Worm (Caenorhabditis elegans): ENCODE results near the gene C13A2.6.
A peak's percentile ranks its signal among the peaks of the same experiment; 100 is the strongest.

C13A2.6 gene

DNA sequence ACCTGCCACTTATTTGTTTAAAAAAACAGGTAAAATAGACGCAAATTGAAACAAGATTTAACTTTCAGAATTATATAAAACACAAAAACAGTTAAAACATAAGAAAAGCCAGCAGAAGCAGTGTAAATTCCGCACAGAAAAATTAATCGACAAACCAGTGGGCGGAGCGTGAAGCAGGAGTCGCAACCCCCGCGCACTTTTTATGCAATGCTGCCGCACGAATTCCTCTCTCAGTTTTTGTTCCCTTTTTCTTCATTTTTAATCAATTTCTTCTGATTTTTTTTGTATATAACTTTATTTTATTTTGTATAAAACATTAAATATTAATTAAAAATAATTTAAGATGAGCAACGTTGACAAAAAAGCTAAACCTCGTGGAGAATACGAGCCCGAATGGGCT is 38.7 kb upstream of the C13A2.6 start, which contains the start of the genes gei-6 and krr-1 (continued):
- TF ChIP-seq B0019.2 (GFP tag; conservative IDR thresholded peaks at IDR 0.05) = no peak
- peak; percentile 25 for TF ChIP-seq tbp1 (GFP tag; optimal IDR thresholded peaks at IDR 0.05)
- peak; percentile 60 for TF ChIP-seq attf-5 (GFP tag; optimal IDR thresholded peaks at IDR 0.05)
- no peak for TF ChIP-seq zim-3 (tag; optimal IDR thresholded peaks at IDR 0.05)
- no peak for TF ChIP-seq rec-8 (tag; optimal IDR thresholded peaks at IDR 0.05)
- TF ChIP-seq ekl-4 (GFP tag; IDR thresholded peaks at IDR 0.05) = 0 out of 2 replicates have a peak, but pooled peaks have one; percentile 36
- no peak for TF ChIP-seq B0035.1 (tag; optimal IDR thresholded peaks at IDR 0.05)
- TF ChIP-seq C17E4.6 (GFP tag; IDR thresholded peaks at IDR 0.05) = no peak
- no peak for TF ChIP-seq bed-2 (GFP tag; IDR thresholded peaks at IDR 0.05)
- TF ChIP-seq B0261.1 (tag; optimal IDR thresholded peaks at IDR 0.05) = no peak
- TF ChIP-seq madf-8 (GFP tag; conservative IDR thresholded peaks at IDR 0.05) = no peak
- TF ChIP-seq F22D6.2 (tag; optimal IDR thresholded peaks at IDR 0.05) = no peak
- peak; percentile 8 for TF ChIP-seq F49E8.2 (tag; optimal IDR thresholded peaks at IDR 0.05; ENCODE audit: insufficient read depth)
- no peak for TF ChIP-seq hlh-26 (GFP tag; conservative IDR thresholded peaks at IDR 0.05)
- peak; percentile 55; the same call in 1 of the 2 replicates for TF ChIP-seq madf-6 (GFP tag; IDR thresholded peaks at IDR 0.05)
- no peak for TF ChIP-seq cebp-1 (GFP tag; IDR thresholded peaks at IDR 0.05)
- TF ChIP-seq cebp-1 (tag; optimal IDR thresholded peaks at IDR 0.05) = peak; percentile 51
- no peak for TF ChIP-seq D2030.7 (GFP tag; IDR thresholded peaks at IDR 0.05)
- no peak for TF ChIP-seq madf-3 (GFP tag; IDR thresholded peaks at IDR 0.05)
- no peak for TF ChIP-seq repo-1 (tag; optimal IDR thresholded peaks at IDR 0.05)
- TF ChIP-seq sea-2 (GFP tag; IDR thresholded peaks at IDR 0.05) = no peak
- TF ChIP-seq C06A6.2 (GFP tag; conservative IDR thresholded peaks at IDR 0.05) = no peak
- no peak for TF ChIP-seq ceh-40 (GFP tag; IDR thresholded peaks at IDR 0.05)
- no peak for TF ChIP-seq ceh-91 (GFP tag; IDR thresholded peaks at IDR 0.05)
- TF ChIP-seq ztf-6 (GFP tag; IDR thresholded peaks at IDR 0.05) = no peak
- no peak for TF ChIP-seq F57C9.4 (tag; optimal IDR thresholded peaks at IDR 0.05)
- no peak for TF ChIP-seq dpff-1 (tag; optimal IDR thresholded peaks at IDR 0.05)
- no peak for TF ChIP-seq B0336.3 (GFP tag; IDR thresholded peaks at IDR 0.05)
- TF ChIP-seq ets-4 (GFP tag; optimal IDR thresholded peaks at IDR 0.05) = no peak
- TF ChIP-seq madf-10 (tag; optimal IDR thresholded peaks at IDR 0.05) = no peak
- TF ChIP-seq let-607 (tag; optimal IDR thresholded peaks at IDR 0.05) = no peak
- TF ChIP-seq egl-44 (GFP tag; IDR thresholded peaks at IDR 0.05) = no peak
- TF ChIP-seq athp-1 (tag; optimal IDR thresholded peaks at IDR 0.05) = no peak
- TF ChIP-seq rpc-1 (optimal IDR thresholded peaks at IDR 0.05) = peak; percentile 34
- TF ChIP-seq rpc-1 (tag; optimal IDR thresholded peaks at IDR 0.05) = no peak
- TF ChIP-seq ceh-79 (tag; optimal IDR thresholded peaks at IDR 0.05) = no peak
- no peak for TF ChIP-seq ztf-25 (GFP tag; IDR thresholded peaks at IDR 0.05)
- peak; percentile 15; the same call in 1 of the 2 replicates for TF ChIP-seq pbrm-1 (GFP tag; IDR thresholded peaks at IDR 0.05)
- no peak for TF ChIP-seq sptf-2 (GFP tag; optimal IDR thresholded peaks at IDR 0.05)
- no peak for TF ChIP-seq nfya-1 (tag; optimal IDR thresholded peaks at IDR 0.05; ENCODE audit: borderline replicate concordance, insufficient read depth)
- no peak for TF ChIP-seq him-1 (tag; optimal IDR thresholded peaks at IDR 0.05)
- no peak for TF ChIP-seq aptf-3 (GFP tag; IDR thresholded peaks at IDR 0.05)
